Fruit fly (Drosophila melanogaster) whole organism, pupa: Measurements from ENCODE around the gene CG34284.

Experiments
- CG10348 ChIP-seq: fragments of 200-800 bp; sonication (Bioruptor generic); IDR thresholded peaks from 2 replicates; pipeline ENCODE4 v1.3.6; 2022; ENCODE audit warnings: missing biosample characterization, missing genetic modification characterization
- CG12605 ChIP-seq: fragments of 200-800 bp; sonication (Bioruptor generic); IDR thresholded peaks from 2 replicates; pipeline ENCODE4 v1.3.6; 2022; ENCODE audit warnings: missing biosample characterization, missing genetic modification characterization
- CG13204 ChIP-seq: fragments of 200-800 bp; sonication (Bioruptor generic); optimal IDR thresholded peaks from 2 replicates; lab custom pipeline; 2018; ENCODE audit warnings: missing biosample characterization, mild to moderate bottlenecking, missing genetic modification characterization, moderate library complexity
- CG14655 ChIP-seq: fragments of 200-800 bp; sonication (Bioruptor generic); optimal IDR thresholded peaks from 3 replicates; lab custom pipeline; 2017; ENCODE audit warnings: mild to moderate bottlenecking, missing biosample characterization, missing genetic modification reagents, missing genetic modification characterization
- CG15710 ChIP-seq: fragments of 200-800 bp; sonication (Bioruptor generic); optimal IDR thresholded peaks from 2 replicates; lab custom pipeline; 2018; ENCODE audit warnings: missing biosample characterization, mild to moderate bottlenecking, missing genetic modification characterization, moderate library complexity
- CG32121 ChIP-seq: fragments of 200-800 bp; sonication (Bioruptor generic); IDR thresholded peaks from 2 replicates; pipeline ENCODE4 v1.3.6; 2022; ENCODE audit warnings: missing biosample characterization, missing genetic modification characterization
- CG34367 ChIP-seq: fragments of 200-800 bp; sonication (Bioruptor generic); optimal IDR thresholded peaks from 2 replicates; lab custom pipeline; 2018; ENCODE audit warnings: missing biosample characterization, mild to moderate bottlenecking, missing genetic modification characterization
- CG4496 ChIP-seq: fragments of 200-800 bp; sonication (Bioruptor generic); IDR thresholded peaks from 3 replicates; pipeline ENCODE4 v1.3.6; 2022; ENCODE audit warnings: missing biosample characterization, missing genetic modification characterization
- CG8159 ChIP-seq: fragments of 200-800 bp; sonication (Bioruptor generic); optimal IDR thresholded peaks from 3 replicates; lab custom pipeline; 2018; ENCODE audit warnings: missing biosample characterization, mild to moderate bottlenecking, missing genetic modification characterization, moderate library complexity
- CG8301 ChIP-seq: fragments of 200-800 bp; sonication (Bioruptor generic); optimal IDR thresholded peaks from 2 replicates; lab custom pipeline; 2018; ENCODE audit warnings: missing biosample characterization, mild to moderate bottlenecking, missing genetic modification characterization
- CG9948 ChIP-seq: fragments of 200-800 bp; sonication (Bioruptor generic); optimal IDR thresholded peaks from 2 replicates; lab custom pipeline; 2018; ENCODE audit warnings: missing biosample characterization, mild to moderate bottlenecking, missing genetic modification characterization, moderate library complexity
- D1 ChIP-seq: fragments of 200-800 bp; sonication (Bioruptor generic); optimal IDR thresholded peaks from 2 replicates; lab custom pipeline; 2018; ENCODE audit warnings: missing biosample characterization, mild to moderate bottlenecking, missing genetic modification characterization, moderate library complexity
- EcR ChIP-seq: fragments of 200-800 bp; sonication (Bioruptor generic); optimal IDR thresholded peaks from 3 replicates; lab custom pipeline; 2019; ENCODE audit warnings: missing biosample characterization, missing genetic modification characterization, mild to moderate bottlenecking, moderate library complexity, missing genetic modification reagents
- Ets98B ChIP-seq: fragments of 200-800 bp; sonication (Bioruptor generic); IDR thresholded peaks from 2 replicates; pipeline ENCODE4 v1.3.6; 2022; ENCODE audit warnings: missing biosample characterization, missing genetic modification characterization
- Pif1A ChIP-seq: fragments of 200-800 bp; sonication (Bioruptor generic); optimal IDR thresholded peaks from 3 replicates; lab custom pipeline; 2016; ENCODE audit warnings: missing biosample characterization, missing genetic modification characterization
- Pif1B ChIP-seq: fragments of 200-800 bp; sonication (Bioruptor generic); optimal IDR thresholded peaks from 3 replicates; lab custom pipeline; 2016; ENCODE audit warnings: missing biosample characterization, missing genetic modification characterization
- Snoo ChIP-seq: fragments of 200-800 bp; sonication (Bioruptor generic); optimal IDR thresholded peaks from 3 replicates; lab custom pipeline; 2017; ENCODE audit warnings: missing biosample characterization, mild to moderate bottlenecking, missing genetic modification characterization, inconsistent platforms
- fd96Ca ChIP-seq: fragments of 200-800 bp; sonication (Bioruptor generic); IDR thresholded peaks from 3 replicates; pipeline ENCODE4 v1.3.6; 2022; ENCODE audit warnings: missing biosample characterization, missing genetic modification characterization
- gl ChIP-seq: fragments of 200-800 bp; sonication (Bioruptor generic); optimal IDR thresholded peaks from 2 replicates; lab custom pipeline; 2018; ENCODE audit warnings: missing biosample characterization, mild to moderate bottlenecking, missing genetic modification characterization
- rn ChIP-seq: fragments of 200-800 bp; sonication (Bioruptor generic); IDR thresholded peaks from 2 replicates; pipeline ENCODE4 v1.3.6; 2022; ENCODE audit warnings: missing biosample characterization, missing genetic modification characterization

CG34284 gene

dm6 chr3R:18928346-18928917, 25.7 kb upstream of the CG34284 start, which contains the start of gene Mpc1:
TSS of gene Mpc1 (minus strand) at chr3R:18928659.
- TF ChIP-seq Ets98B (0 out of 2 replicates have a peak, but pooled peaks have one; percentile 8), CG8301 (no peak), fd96Ca (GFP tag; lab: Robert Waterston, UW) (no peak), CG32121 (GFP tag; lab: Robert Waterston, UW) (peak; percentile 7; the same call in 1 of the 2 replicates), CG14655 (peak; percentile 28), EcR (GFP tag; lab: Kevin White, UChicago) (peak; percentile 40), Snoo (tag; lab: Kevin White, UChicago) (no peak)

- no peak for TF ChIP-seq CG8301
- TF ChIP-seq CG4496 (GFP tag; lab: Robert Waterston, UW), result no peak
- TF ChIP-seq CG34367 (tag; lab: Kevin White, UChicago), result no peak
- no peak for TF ChIP-seq CG14655
- TF ChIP-seq Snoo (tag; lab: Kevin White, UChicago), result no peak
- TF ChIP-seq, all 21 proteins: peak for 0
Measured at dm6 chr3R:18924636-18924977, 21.9 kb upstream of the CG34284 start.

dm6 chr3R:18923802-18924635, 21.3 kb upstream of the CG34284 start:
- TF ChIP-seq Ets98B (peak; percentile 39), CG4496 (GFP tag; lab: Robert Waterston, UW) (peak; percentile 43; the same call in 1 of the 3 replicates), Snoo (tag; lab: Kevin White, UChicago) (no peak), Pif1B (no peak), fd96Ca (GFP tag; lab: Robert Waterston, UW) (peak; percentile 59; the same call in 2 of the 3 replicates), CG14655 (no peak), CG34367 (tag; lab: Kevin White, UChicago) (no peak), CG32121 (GFP tag; lab: Robert Waterston, UW) (no peak), gl (tag; lab: Kevin White, UChicago) (no peak)

- TF ChIP-seq CG12605 (GFP tag; lab: Robert Waterston, UW) (no peak), D1 (tag; lab: Kevin White, UChicago) (no peak), Pif1A (GFP tag; lab: Kevin White, UChicago) (peak; percentile 15), CG8301 (no peak), CG10348 (no peak), CG14655 (no peak), Snoo (tag; lab: Kevin White, UChicago) (no peak), CG13204 (no peak), Pif1B (peak; percentile 26), rn (GFP tag; lab: Robert Waterston, UW) (no peak), gl (tag; lab: Kevin White, UChicago) (no peak), Ets98B (0 out of 2 replicates have a peak, but pooled peaks have one; percentile 31), CG15710 (tag; lab: Kevin White, UChicago) (no peak), CG32121 (GFP tag; lab: Robert Waterston, UW) (no peak), fd96Ca (GFP tag; lab: Robert Waterston, UW) (no peak)
Measured at dm6 chr3R:18923208-18923761, 20.6 kb upstream of the CG34284 start.

dm6 chr3R:18918872-18919339, 16.2 kb upstream of the CG34284 start:
- TF ChIP-seq CG12605 (GFP tag; lab: Robert Waterston, UW) (peak; percentile 71), CG15710 (tag; lab: Kevin White, UChicago) (no peak), EcR (GFP tag; lab: Kevin White, UChicago) (peak; percentile 7), CG32121 (GFP tag; lab: Robert Waterston, UW) (peak; percentile 73), CG34367 (tag; lab: Kevin White, UChicago) (no peak), Ets98B (peak; percentile 40; the same call in 1 of the 2 replicates), CG8159 (tag; lab: Kevin White, UChicago) (no peak), CG8301 (no peak), fd96Ca (GFP tag; lab: Robert Waterston, UW) (0 out of 3 replicates have a peak, but pooled peaks have one; percentile 28)
- TF ChIP-seq, all 21 proteins: peak for 5

- TF ChIP-seq CG9948, result no peak
- TF ChIP-seq CG10348, result no peak
- peak; percentile 18 for TF ChIP-seq EcR (GFP tag; lab: Kevin White, UChicago)
- no peak for TF ChIP-seq CG14655
- no peak for TF ChIP-seq CG8159 (tag; lab: Kevin White, UChicago)
- TF ChIP-seq CG34367 (tag; lab: Kevin White, UChicago), result no peak
- TF ChIP-seq Pif1A (GFP tag; lab: Kevin White, UChicago), result peak; percentile 13
- TF ChIP-seq Snoo (tag; lab: Kevin White, UChicago), result peak; percentile 17
- no peak for TF ChIP-seq CG15710 (tag; lab: Kevin White, UChicago)
- peak; percentile 74 for TF ChIP-seq CG12605 (GFP tag; lab: Robert Waterston, UW)
- TF ChIP-seq gl (tag; lab: Kevin White, UChicago), result no peak
- TF ChIP-seq Pif1B, result peak; percentile 35
- peak; percentile 5; the same call in 1 of the 3 replicates for TF ChIP-seq CG4496 (GFP tag; lab: Robert Waterston, UW)
- peak; percentile 59; the same call in 1 of the 2 replicates for TF ChIP-seq Ets98B
- no peak for TF ChIP-seq CG8301
Measured at dm6 chr3R:18917976-18918871, 15.5 kb upstream of the CG34284 start.
